Worm (Caenorhabditis elegans) whole organism, L1 larva: ENCODE results near the gene twk-39.

Experiments used
- ama-1 ChIP-seq: fragments of 150-350 bp; optimal IDR thresholded peaks from 2 replicates; lab custom pipeline; 2014
- ces-1 ChIP-seq: fragments of 150-350 bp; optimal IDR thresholded peaks from 2 replicates; lab custom pipeline; 2014; ENCODE audit warnings: missing biosample characterization, missing genetic modification reagents, missing genetic modification characterization
- egl-13 ChIP-seq: sonication (generic microtip); optimal IDR thresholded peaks from 2 replicates; lab custom pipeline; 2016; ENCODE audit warnings: missing genotype, missing genetic modification reagents, missing genetic modification characterization, missing compliant biosample characterization
- elt-2 ChIP-seq: sonication (generic microtip); optimal IDR thresholded peaks from 2 replicates; lab custom pipeline; 2016; ENCODE audit warnings: missing genetic modification characterization, mild to moderate bottlenecking, inconsistent platforms, missing compliant biosample characterization, missing genetic modification reagents
- jun-1 ChIP-seq: fragments of 150-350 bp; optimal IDR thresholded peaks from 2 replicates; lab custom pipeline; 2014; ENCODE audit warnings: missing biosample characterization, missing genetic modification reagents, missing genetic modification characterization
- mef-2 ChIP-seq: fragments of 150-350 bp; optimal IDR thresholded peaks from 2 replicates; lab custom pipeline; 2014; ENCODE audit warnings: missing biosample characterization, missing genetic modification characterization
- unc-30 ChIP-seq: sonication (generic microtip); optimal IDR thresholded peaks from 2 replicates; lab custom pipeline; 2017; ENCODE audit warnings: missing biosample characterization, missing genetic modification characterization
- unc-98 ChIP-seq: fragments of 200-800 bp; sonication (Bioruptor generic); IDR thresholded peaks from 2 replicates; pipeline ENCODE4 v1.3.6; 2022; ENCODE audit warnings: missing genetic modification characterization, missing compliant biosample characterization

The twk-39 gene

ce11 chrIII:11849590-11849989, 54.0 kb downstream of the twk-39 start:
- no peak for TF ChIP-seq jun-1 (tag; lab: Kevin White, UChicago)
- TF ChIP-seq egl-13 (tag; lab: Kevin White, UChicago) = no peak
- no peak for TF ChIP-seq ama-1
- TF ChIP-seq unc-98 = no peak
- TF ChIP-seq ces-1 (GFP tag; lab: Kevin White, UChicago) = no peak
- TF ChIP-seq mef-2 (tag; lab: Kevin White, UChicago) = no peak
- TF ChIP-seq elt-2 (tag; lab: Kevin White, UChicago) = no peak
- no peak for TF ChIP-seq unc-30 (tag; lab: Kevin White, UChicago)
